Worm (Caenorhabditis elegans): Measurements from ENCODE around the gene K09C6.10.
A peak's percentile ranks its signal among the peaks of the same experiment; 100 is the strongest.
"Not testable (repeated sequence)": the region's sequence is repeated elsewhere in the genome, so short reads cannot be mapped to it uniquely, and the experiment has no call there.

K09C6.10 gene

DNA sequence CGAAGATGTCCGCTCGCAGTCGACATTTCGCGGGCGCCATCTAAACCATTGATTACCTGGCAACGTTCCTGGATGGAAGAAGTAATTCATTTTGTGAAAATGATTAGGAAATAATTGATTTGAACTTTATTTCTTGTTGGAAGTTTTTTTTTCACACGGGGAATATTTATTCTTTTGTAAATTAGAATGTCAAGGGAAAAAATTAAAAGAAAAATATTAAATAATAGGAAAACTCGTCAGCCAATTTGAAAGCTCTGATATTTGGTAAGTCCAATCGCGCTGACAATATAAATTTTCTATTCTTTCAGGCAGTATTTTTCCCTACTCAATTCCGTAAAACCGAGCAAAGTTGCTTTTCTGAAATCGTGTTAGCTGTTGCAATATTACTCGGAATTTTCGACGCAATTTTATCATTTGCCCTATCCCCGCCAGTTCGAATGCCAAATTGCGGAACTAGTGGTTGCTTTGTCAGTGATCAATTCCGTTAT lies at the start of gene K09C6.10, which contains the start of gene K09C6.7:
Gene K09C6.10 (plus strand): TSS at position 438 of the 488 bp plus-strand sequence.
Gene K09C6.7 (minus strand): TSS at position 101 of the 488 bp plus-strand sequence.
- TF ChIP-seq F49E8.2 (tag; optimal IDR thresholded peaks at IDR 0.05; ENCODE audit: insufficient read depth); aptf-3 (GFP tag; IDR thresholded peaks at IDR 0.05); F37B4.10 (GFP tag; IDR thresholded peaks at IDR 0.05): not testable (repeated sequence)

DNA sequence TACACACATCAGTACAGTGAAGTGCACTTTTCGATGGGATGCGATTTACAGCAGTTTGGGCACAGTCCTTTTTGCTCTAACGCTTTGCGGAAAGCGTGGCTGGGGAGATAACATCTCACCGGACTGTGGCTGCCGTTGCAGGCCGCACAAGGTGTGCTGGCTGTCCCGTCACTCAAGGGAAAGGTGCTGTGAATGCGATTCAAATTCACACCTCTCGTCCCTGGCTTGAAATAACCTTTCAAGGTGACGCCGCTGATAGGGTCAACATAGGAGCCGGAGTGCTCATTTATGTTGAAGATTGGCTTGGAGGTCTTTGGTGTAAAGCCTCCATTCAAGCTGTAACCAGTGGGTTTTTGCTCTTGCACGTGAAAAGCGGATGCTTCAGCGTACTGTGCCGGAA lies 45.1 kb upstream of the K09C6.10 start:
- TF ChIP-seq snpc-4 (GFP tag; optimal IDR thresholded peaks at IDR 0.05) (no peak), snpc-4 (tag; optimal IDR thresholded peaks at IDR 0.05) (no peak), ceh-58 (GFP tag; IDR thresholded peaks at IDR 0.05) (0 out of 2 replicates have a peak, but pooled peaks have one; percentile 59)

DNA sequence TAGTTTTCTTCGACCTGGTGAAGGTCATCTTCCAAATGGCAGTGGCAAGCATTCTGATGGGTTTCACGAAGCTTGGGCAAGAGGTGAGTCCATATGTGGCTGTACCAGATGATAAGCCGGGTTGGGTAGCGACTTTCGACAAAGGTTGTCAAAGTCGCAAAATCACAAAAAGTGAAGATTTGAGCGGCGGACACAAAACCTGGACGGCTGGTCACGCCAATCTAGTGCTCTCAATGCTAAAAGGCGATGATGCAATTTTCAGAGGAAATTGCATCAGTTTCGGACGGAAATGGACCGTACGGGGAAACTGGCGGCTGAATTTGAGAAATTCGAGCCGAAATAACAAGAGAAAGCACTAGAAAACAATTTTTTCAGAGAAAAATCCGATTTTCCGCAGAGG lies 42.0 kb upstream of the K09C6.10 start:
- TF ChIP-seq snpc-1.1 (tag; optimal IDR thresholded peaks at IDR 0.05; ENCODE audit: insufficient read depth) (peak; percentile 3), snpc-4 (GFP tag; optimal IDR thresholded peaks at IDR 0.05) (no peak), snpc-4 (tag; optimal IDR thresholded peaks at IDR 0.05) (peak in 3 of 4 experiments; percentile 37 to 82 (median 78)), ztf-6 (GFP tag; IDR thresholded peaks at IDR 0.05) (no peak)

DNA sequence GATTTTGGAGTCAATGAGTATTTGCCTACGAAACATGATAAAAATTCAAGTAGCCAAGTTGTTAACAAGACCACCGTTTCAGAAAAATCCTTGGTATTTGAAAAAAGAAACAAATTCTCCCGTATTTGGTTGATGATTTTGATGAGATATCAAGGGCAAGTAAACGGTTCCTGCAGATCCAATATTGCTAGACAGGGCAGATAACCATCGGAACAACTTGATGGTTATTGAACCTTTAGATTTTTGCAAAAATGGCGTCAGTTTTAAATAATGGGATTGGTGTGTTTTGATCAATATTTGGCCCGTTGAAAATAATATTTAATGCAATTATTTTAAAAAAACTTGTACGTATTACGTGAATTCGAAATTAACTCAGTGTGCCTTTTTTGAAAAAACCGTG lies 39.0 kb upstream of the K09C6.10 start:
- no peak for TF ChIP-seq F23B12.7 (tag; optimal IDR thresholded peaks at IDR 0.05; ENCODE audit: insufficient read depth)
- TF ChIP-seq F37B4.10 (GFP tag; IDR thresholded peaks at IDR 0.05), result no peak
- no peak for TF ChIP-seq hsf-1 (GFP tag; IDR thresholded peaks at IDR 0.05)
- TF ChIP-seq him-1 (tag; optimal IDR thresholded peaks at IDR 0.05), result no peak
- TF ChIP-seq dpl-1 (GFP tag; optimal IDR thresholded peaks at IDR 0.05), result no peak
- TF ChIP-seq B0336.3 (GFP tag; IDR thresholded peaks at IDR 0.05), result no peak
- TF ChIP-seq T07F8.4 (tag; optimal IDR thresholded peaks at IDR 0.05), result no peak
- TF ChIP-seq egl-18 (GFP tag; IDR thresholded peaks at IDR 0.05), result no peak
- TF ChIP-seq nhr-179 (tag; optimal IDR thresholded peaks at IDR 0.05), result no peak

DNA sequence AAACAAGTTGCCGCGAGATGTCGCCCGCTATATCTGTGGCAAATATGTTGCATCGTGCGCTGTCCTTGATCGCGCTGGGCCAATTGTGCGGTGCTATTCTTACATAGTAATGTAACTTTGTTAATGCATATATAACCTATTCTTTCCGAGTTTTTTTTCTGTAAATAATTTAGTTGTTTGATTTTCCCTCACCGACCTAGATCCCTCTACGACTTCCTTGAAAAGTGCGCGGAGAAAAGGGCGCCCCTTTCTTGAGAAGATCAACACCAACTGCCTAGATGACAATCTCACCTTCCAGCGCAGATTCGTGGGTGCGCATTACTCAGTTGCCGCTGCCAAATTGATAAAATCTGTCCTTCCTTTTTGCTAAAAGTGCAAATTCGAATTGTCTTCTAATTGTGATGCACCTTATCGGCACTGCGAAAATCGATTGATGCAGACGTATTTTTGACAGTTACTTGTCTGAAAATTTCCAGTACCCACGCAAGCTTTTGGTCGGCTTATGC lies 37.6 kb upstream of the K09C6.10 start:
- TF ChIP-seq aptf-2 (GFP tag; conservative IDR thresholded peaks at IDR 0.05) (no peak), T26A5.8 (tag; optimal IDR thresholded peaks at IDR 0.05) (no peak), F55B11.4 (tag; optimal IDR thresholded peaks at IDR 0.05; ENCODE audit: borderline replicate concordance, insufficient read depth) (no peak), ceh-79 (tag; optimal IDR thresholded peaks at IDR 0.05) (no peak), ztf-18 (tag; optimal IDR thresholded peaks at IDR 0.05) (no peak), attf-6 (GFP tag; IDR thresholded peaks at IDR 0.05) (no peak), egrh-3 (GFP tag; IDR thresholded peaks at IDR 0.05) (no peak), Y53G8AR.9 (GFP tag; conservative IDR thresholded peaks at IDR 0.05) (no peak), mcd-1 (GFP tag; IDR thresholded peaks at IDR 0.05) (no peak), egl-44 (GFP tag; IDR thresholded peaks at IDR 0.05) (no peak), aptf-3 (GFP tag; IDR thresholded peaks at IDR 0.05) (no peak), ceh-40 (GFP tag; IDR thresholded peaks at IDR 0.05) (no peak), atf-7 (tag; optimal IDR thresholded peaks at IDR 0.05) (no peak), K11D2.4 (GFP tag; IDR thresholded peaks at IDR 0.05) (no peak)

DNA sequence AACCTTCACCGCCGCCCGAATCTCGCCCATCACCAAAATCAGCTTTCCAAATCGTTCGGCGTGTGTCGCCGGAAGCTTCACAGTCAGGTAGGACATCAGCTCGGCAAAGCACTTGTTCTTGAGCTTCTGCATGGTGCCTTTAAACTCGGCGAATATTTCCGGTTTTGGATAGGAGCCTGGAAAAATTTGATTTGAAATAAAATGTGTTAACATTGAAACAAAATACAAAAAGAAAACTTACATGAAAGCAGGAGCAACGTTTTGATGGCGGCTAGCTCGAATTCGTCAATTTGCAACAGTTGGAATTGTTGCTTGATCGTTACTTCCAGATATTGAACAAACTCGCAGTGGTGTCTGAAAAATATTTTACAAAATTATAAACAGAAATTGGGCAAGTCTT lies 36.5 kb upstream of the K09C6.10 start:
- no peak for TF ChIP-seq ztf-26 (tag; optimal IDR thresholded peaks at IDR 0.05)
- TF ChIP-seq attf-3 (GFP tag; conservative IDR thresholded peaks at IDR 0.05), result no peak
- TF ChIP-seq mxl-1 (tag; optimal IDR thresholded peaks at IDR 0.05), result no peak
- TF ChIP-seq sptf-2 (GFP tag; optimal IDR thresholded peaks at IDR 0.05), result no peak
- no peak for TF ChIP-seq lsl-1 (GFP tag; optimal IDR thresholded peaks at IDR 0.05)
- TF ChIP-seq zim-3 (tag; optimal IDR thresholded peaks at IDR 0.05), result no peak
- no peak for TF ChIP-seq snpc-1.3 (tag; optimal IDR thresholded peaks at IDR 0.05; ENCODE audit: insufficient read depth)
- no peak for TF ChIP-seq egl-44 (GFP tag; IDR thresholded peaks at IDR 0.05)
- no peak for TF ChIP-seq tlf-1 (GFP tag; optimal IDR thresholded peaks at IDR 0.05)
- TF ChIP-seq nfya-1 (tag; optimal IDR thresholded peaks at IDR 0.05; ENCODE audit: borderline replicate concordance, insufficient read depth), result no peak
- no peak for TF ChIP-seq repo-1 (tag; optimal IDR thresholded peaks at IDR 0.05)
- TF ChIP-seq ztf-18 (tag; optimal IDR thresholded peaks at IDR 0.05), result no peak
- no peak for TF ChIP-seq egl-18 (GFP tag; IDR thresholded peaks at IDR 0.05)
- TF ChIP-seq ekl-4 (GFP tag; IDR thresholded peaks at IDR 0.05), result no peak
